Fruit fly (Drosophila melanogaster): ENCODE data around the gene CG42656.
A peak's percentile ranks its signal among the peaks of the same experiment; 100 is the strongest.

The CG42656 gene

dm6 chr3R:7524160-7524559, 31.1 kb upstream of the CG42656 start:
- TF ChIP-seq fkh (GFP tag; optimal IDR thresholded peaks at IDR 0.05) = peak; percentile 93
- TF ChIP-seq CG1621 (tag; optimal IDR thresholded peaks at IDR 0.05) = no peak

dm6 chr3R:7523594-7523993, 30.5 kb upstream of the CG42656 start, which contains the start of gene alpha-Est7:
alpha-Est7 (minus strand) TSS chr3R:7523753.
- TF ChIP-seq Eip78C (GFP tag) (peak; percentile 29), Eip75B (GFP tag; optimal IDR thresholded peaks at IDR 0.05) (no peak), svp (GFP tag) (peak; percentile 80), vri (GFP tag; optimal IDR thresholded peaks at IDR 0.05) (peak; percentile 32), Hr39 (GFP tag; optimal IDR thresholded peaks at IDR 0.05) (no peak)

dm6 chr3R:7522266-7522955, 29.3 kb upstream of the CG42656 start:
- TF ChIP-seq CG6163 (GFP tag; IDR thresholded peaks at IDR 0.05) (no peak), CG6854 (GFP tag; optimal IDR thresholded peaks at IDR 0.05) (no peak), svp (GFP tag) (peak; percentile 91), CG6276 (GFP tag; optimal IDR thresholded peaks at IDR 0.05) (peak; percentile 70), CG4318 (GFP tag; optimal IDR thresholded peaks at IDR 0.05) (no peak), fkh (GFP tag; optimal IDR thresholded peaks at IDR 0.05) (peak; percentile 20)

- TF ChIP-seq Gug (GFP tag; IDR thresholded peaks at IDR 0.05) (no peak), fd59A (GFP tag; optimal IDR thresholded peaks at IDR 0.05) (no peak), Hr4 (GFP tag; optimal IDR thresholded peaks at IDR 0.05) (no peak), CG8319 (GFP tag; optimal IDR thresholded peaks at IDR 0.05) (no peak), CG6276 (GFP tag; optimal IDR thresholded peaks at IDR 0.05) (no peak), eg (GFP tag; IDR thresholded peaks at IDR 0.05) (no peak), spab (GFP tag; optimal IDR thresholded peaks at IDR 0.05) (no peak), Eip78C (GFP tag) (no peak), vri (GFP tag; optimal IDR thresholded peaks at IDR 0.05) (no peak), cyc (GFP tag; optimal IDR thresholded peaks at IDR 0.05) (no peak), CG11762 (GFP tag; optimal IDR thresholded peaks at IDR 0.05; ENCODE audit: insufficient read depth) (no peak), svp (GFP tag) (no peak)
Measured at dm6 chr3R:7519356-7519755, 26.3 kb upstream of the CG42656 start, which contains the start of gene Ubc84D. Ubc84D (minus strand) TSS chr3R:7519456.

dm6 chr3R:7515599-7516069, 22.6 kb upstream of the CG42656 start, which contains the start of gene alpha-Est8:
alpha-Est8 (minus strand) TSS chr3R:7515670.
- TF ChIP-seq CG34406 (GFP tag; optimal IDR thresholded peaks at IDR 0.05) = no peak
- no peak for TF ChIP-seq OdsH (GFP tag; optimal IDR thresholded peaks at IDR 0.05)
- TF ChIP-seq Hr4 (GFP tag; optimal IDR thresholded peaks at IDR 0.05) = no peak
- no peak for TF ChIP-seq Ets21C (GFP tag; optimal IDR thresholded peaks at IDR 0.05)
- peak; percentile 76 for TF ChIP-seq svp (GFP tag)
- peak; percentile 31 for TF ChIP-seq fkh (GFP tag; optimal IDR thresholded peaks at IDR 0.05)
- peak; percentile 11 for TF ChIP-seq vri (GFP tag; optimal IDR thresholded peaks at IDR 0.05)

- no peak for TF ChIP-seq CG15336 (GFP tag; IDR thresholded peaks at IDR 0.05)
- no peak for TF ChIP-seq fd85E (GFP tag; optimal IDR thresholded peaks at IDR 0.05)
- peak; percentile 99 for TF ChIP-seq svp (GFP tag)
- no peak for TF ChIP-seq Eip93F (GFP tag; optimal IDR thresholded peaks at IDR 0.05)
Measured at dm6 chr3R:7514232-7514863, 21.3 kb upstream of the CG42656 start.

- no peak for TF ChIP-seq CG7368 (GFP tag; optimal IDR thresholded peaks at IDR 0.05)
- no peak for TF ChIP-seq Ets96B (tag; optimal IDR thresholded peaks at IDR 0.05)
- no peak for TF ChIP-seq salr (GFP tag; optimal IDR thresholded peaks at IDR 0.05)
- no peak for TF ChIP-seq CG32006 (GFP tag; optimal IDR thresholded peaks at IDR 0.05)
- no peak for TF ChIP-seq CG11294 (GFP tag; IDR thresholded peaks at IDR 0.05)
- peak; percentile 67 for TF ChIP-seq Eip78C (GFP tag)
- no peak for TF ChIP-seq Sox15 (GFP tag; optimal IDR thresholded peaks at IDR 0.05)
- TF ChIP-seq fkh (GFP tag; optimal IDR thresholded peaks at IDR 0.05) = peak; percentile 5
- no peak for TF ChIP-seq net (GFP tag; optimal IDR thresholded peaks at IDR 0.05)
- no peak for TF ChIP-seq topi (GFP tag; optimal IDR thresholded peaks at IDR 0.05)
- TF ChIP-seq vri (GFP tag; optimal IDR thresholded peaks at IDR 0.05) = peak; percentile 69
- TF ChIP-seq eg (GFP tag; IDR thresholded peaks at IDR 0.05) = no peak
- no peak for TF ChIP-seq CG34406 (GFP tag; optimal IDR thresholded peaks at IDR 0.05)
- TF ChIP-seq Eip75B (GFP tag; optimal IDR thresholded peaks at IDR 0.05) = no peak
- no peak for TF ChIP-seq CG11762 (GFP tag; optimal IDR thresholded peaks at IDR 0.05; ENCODE audit: insufficient read depth)
- TF ChIP-seq svp (GFP tag) = peak; percentile 83
- no peak for TF ChIP-seq Hr39 (GFP tag; optimal IDR thresholded peaks at IDR 0.05)
- no peak for TF ChIP-seq lz (GFP tag; optimal IDR thresholded peaks at IDR 0.05)
- no peak for TF ChIP-seq Gug (GFP tag; IDR thresholded peaks at IDR 0.05)
- TF ChIP-seq CG9139 (GFP tag; optimal IDR thresholded peaks at IDR 0.05) = no peak
- TF ChIP-seq CG6276 (GFP tag; optimal IDR thresholded peaks at IDR 0.05) = no peak
Measured at dm6 chr3R:7508198-7508837, 15.2 kb upstream of the CG42656 start.
